Fruit fly (Drosophila melanogaster) whole organism, embryonic: ENCODE results near the gene Ir31a.

Experiments used
- B-H1 ChIP-seq: fragments of 200-800 bp; sonication (Bioruptor generic); IDR thresholded peaks from 3 replicates; pipeline ENCODE4 v1.3.6; 2022; ENCODE audit warnings: missing biosample characterization, missing genetic modification characterization
- B-H2 ChIP-seq: fragments of 200-800 bp; sonication (Bioruptor generic); optimal IDR thresholded peaks from 2 replicates; lab custom pipeline; 2018; ENCODE audit warnings: missing biosample characterization, mild to moderate bottlenecking, missing genetic modification characterization
- CG10147 ChIP-seq: fragments of 200-800 bp; sonication (Bioruptor generic); optimal IDR thresholded peaks from 2 replicates; lab custom pipeline; 2019; ENCODE audit warnings: missing biosample characterization, mild to moderate bottlenecking, missing genetic modification characterization, moderate library complexity
- CG10431 ChIP-seq: fragments of 200-800 bp; sonication (Bioruptor generic); optimal IDR thresholded peaks from 3 replicates; lab custom pipeline; 2018; ENCODE audit warnings: missing biosample characterization, mild to moderate bottlenecking, missing genetic modification characterization
- CG11093 ChIP-seq: fragments of 200-800 bp; sonication (Bioruptor generic); IDR thresholded peaks from 3 replicates; pipeline ENCODE4 v1.3.6; 2022; ENCODE audit warnings: missing biosample characterization, missing genetic modification characterization
- CG13296 ChIP-seq: fragments of 200-800 bp; sonication (Bioruptor generic); optimal IDR thresholded peaks from 3 replicates; lab custom pipeline; 2018; ENCODE audit warnings: missing biosample characterization, mild to moderate bottlenecking, missing genetic modification characterization
- CG1603 ChIP-seq: fragments of 200-800 bp; sonication (Bioruptor generic); optimal IDR thresholded peaks from 2 replicates; lab custom pipeline; 2019; ENCODE audit warnings: missing biosample characterization, mild to moderate bottlenecking, missing genetic modification characterization, moderate library complexity
- CG17802 ChIP-seq: fragments of 200-800 bp; sonication (Bioruptor generic); optimal IDR thresholded peaks from 2 replicates; lab custom pipeline; 2018; ENCODE audit warnings: missing biosample characterization, mild to moderate bottlenecking, missing genetic modification characterization, moderate library complexity
- CG17829 ChIP-seq: fragments of 200-800 bp; optimal IDR thresholded peaks from 2 replicates; lab custom pipeline; 2019; ENCODE audit warnings: missing biosample characterization, mild to moderate bottlenecking, missing genetic modification characterization, moderate library complexity
- CG2120 ChIP-seq: fragments of 200-800 bp; sonication (Bioruptor generic); optimal IDR thresholded peaks from 3 replicates; lab custom pipeline; 2016; ENCODE audit warnings: missing biosample characterization, missing genetic modification characterization
- CG42726 ChIP-seq: fragments of 200-800 bp; sonication (Bioruptor generic); IDR thresholded peaks from 2 replicates; pipeline ENCODE4 v1.3.6; 2022; ENCODE audit warnings: missing biosample characterization, missing genetic modification characterization; ENCODE audit not compliant: partially characterized antibody
- CG6689 ChIP-seq: fragments of 200-800 bp; sonication (Bioruptor generic); IDR thresholded peaks from 2 replicates; pipeline ENCODE4 v1.3.6; 2022; ENCODE audit warnings: missing biosample characterization, missing genetic modification characterization
- CG7372 ChIP-seq: fragments of 200-800 bp; sonication (Bioruptor generic); IDR thresholded peaks from 2 replicates; pipeline ENCODE4 v1.3.6; 2022; ENCODE audit warnings: missing biosample characterization, missing genetic modification characterization
- CG7745 ChIP-seq: fragments of 200-800 bp; sonication (Bioruptor generic); optimal IDR thresholded peaks from 2 replicates; lab custom pipeline; 2018; ENCODE audit warnings: missing biosample characterization, mild to moderate bottlenecking, missing genetic modification characterization, moderate library complexity
- CG8765 ChIP-seq: fragments of 200-800 bp; sonication (Bioruptor generic); IDR thresholded peaks from 2 replicates; pipeline ENCODE4 v1.3.6; 2022; ENCODE audit warnings: missing biosample characterization, missing genetic modification characterization
- CG9215 ChIP-seq: fragments of 200-800 bp; sonication (Bioruptor generic); IDR thresholded peaks from 2 replicates; pipeline ENCODE4 v1.3.6; 2022; ENCODE audit warnings: missing biosample characterization, missing genetic modification characterization
- CG9437 ChIP-seq: fragments of 200-800 bp; sonication (Bioruptor generic); optimal IDR thresholded peaks from 2 replicates; lab custom pipeline; 2018; ENCODE audit warnings: missing biosample characterization, mild to moderate bottlenecking, missing genetic modification characterization
- CG9876 ChIP-seq: fragments of 200-800 bp; sonication (Bioruptor generic); optimal IDR thresholded peaks from 2 replicates; lab custom pipeline; 2016; ENCODE audit warnings: missing biosample characterization, missing genetic modification characterization
- CoRest ChIP-seq: fragments of 200-800 bp; sonication (Bioruptor generic); optimal IDR thresholded peaks from 3 replicates; lab custom pipeline; 2018; ENCODE audit warnings: missing biosample characterization, mild to moderate bottlenecking, missing genetic modification characterization, moderate library complexity
- Dbx ChIP-seq: fragments of 200-800 bp; sonication (Bioruptor generic); IDR thresholded peaks from 3 replicates; pipeline ENCODE4 v1.3.6; 2022; ENCODE audit warnings: missing biosample characterization, missing genetic modification characterization
- Doc3 ChIP-seq: fragments of 200-800 bp; sonication (Bioruptor generic); IDR thresholded peaks from 3 replicates; pipeline ENCODE4 v1.3.6; 2022; ENCODE audit warnings: missing biosample characterization, missing genetic modification characterization; ENCODE audit not compliant: partially characterized antibody
- H2.0 ChIP-seq: fragments of 200-800 bp; sonication (Bioruptor generic); IDR thresholded peaks from 2 replicates; pipeline ENCODE4 v1.3.6; 2022; ENCODE audit warnings: missing biosample characterization, missing genetic modification characterization
- Hey ChIP-seq: fragments of 200-800 bp; sonication (Bioruptor generic); optimal IDR thresholded peaks from 3 replicates; lab custom pipeline; 2018; ENCODE audit warnings: missing biosample characterization, mild to moderate bottlenecking, missing genetic modification characterization
- HmgZ ChIP-seq: fragments of 200-800 bp; sonication (Bioruptor generic); optimal IDR thresholded peaks from 2 replicates; lab custom pipeline; 2018; ENCODE audit warnings: missing biosample characterization, mild to moderate bottlenecking, missing genetic modification characterization
- Jarid2 ChIP-seq: fragments of 200-800 bp; sonication (Bioruptor generic); optimal IDR thresholded peaks from 3 replicates; lab custom pipeline; 2017; ENCODE audit warnings: mild to moderate bottlenecking, missing biosample characterization, missing genetic modification reagents, missing genetic modification characterization
- Poxn ChIP-seq: fragments of 200-800 bp; sonication (Bioruptor generic); IDR thresholded peaks from 2 replicates; pipeline ENCODE4 v1.3.6; 2022; ENCODE audit warnings: missing biosample characterization, missing genetic modification characterization
- Scr ChIP-seq: fragments of 200-800 bp; sonication (Bioruptor generic); IDR thresholded peaks from 2 replicates; pipeline ENCODE4 v1.3.6; 2022; ENCODE audit warnings: missing biosample characterization, missing genetic modification characterization; ENCODE audit not compliant: partially characterized antibody
- Taf1 ChIP-seq: fragments of 200-800 bp; sonication (Bioruptor generic); IDR thresholded peaks from 2 replicates; pipeline ENCODE4 v1.3.6; 2022; ENCODE audit warnings: missing biosample characterization, missing genetic modification characterization
- Tbp ChIP-seq: fragments of >200 bp; optimal IDR thresholded peaks from 2 replicates; lab custom pipeline; 2018; ENCODE audit warnings: missing biosample characterization, missing genetic modification characterization
- Xrp1 ChIP-seq: fragments of 200-800 bp; sonication (Bioruptor generic); IDR thresholded peaks from 2 replicates; pipeline ENCODE4 v1.3.6; 2022; ENCODE audit warnings: missing biosample characterization, missing genetic modification characterization
- br ChIP-seq: fragments of >200 bp; optimal IDR thresholded peaks from 2 replicates; lab custom pipeline; 2017
- crc ChIP-seq: fragments of 200-800 bp; sonication (Bioruptor generic); optimal IDR thresholded peaks from 2 replicates; lab custom pipeline; 2016; ENCODE audit warnings: missing biosample characterization, missing genetic modification characterization
- fu2 ChIP-seq: fragments of 200-800 bp; sonication (Bioruptor generic); optimal IDR thresholded peaks from 2 replicates; lab custom pipeline; 2016; ENCODE audit warnings: missing biosample characterization, missing genetic modification characterization
- gcm ChIP-seq: fragments of 200-800 bp; sonication (Bioruptor generic); optimal IDR thresholded peaks from 2 replicates; lab custom pipeline; 2019; ENCODE audit warnings: missing biosample characterization, mild to moderate bottlenecking, missing genetic modification characterization, moderate library complexity
- grau ChIP-seq: fragments of 200-800 bp; optimal IDR thresholded peaks from 3 replicates; lab custom pipeline; 2019; ENCODE audit warnings: missing biosample characterization, mild to moderate bottlenecking, missing genetic modification characterization, moderate library complexity
- h ChIP-seq: fragments of >200 bp; optimal IDR thresholded peaks from 2 replicates; lab custom pipeline; 2017
- hbn ChIP-seq: fragments of 200-800 bp; sonication (Bioruptor generic); IDR thresholded peaks from 2 replicates; pipeline ENCODE4 v1.3.6; 2022; ENCODE audit warnings: missing biosample characterization, missing genetic modification characterization; ENCODE audit not compliant: partially characterized antibody
- hkb ChIP-seq, 2 experiments: fragments of 200-800 bp in 1 of 2; fragments of >200 bp in 1 of 2; sonication (Bioruptor generic) in 1 of 2; IDR thresholded peaks in 1 of 2; optimal IDR thresholded peaks in 1 of 2; 2 replicates each; pipeline versions ENCODE4 v1.3.6 to Lab custom; 2017 to 2022; ENCODE audit warnings: missing biosample characterization in 1 of 2, missing genetic modification characterization in 1 of 2
- inv ChIP-seq: fragments of 200-800 bp; sonication (Bioruptor generic); IDR thresholded peaks from 2 replicates; pipeline ENCODE4 v1.3.6; 2022; ENCODE audit warnings: missing biosample characterization, missing genetic modification characterization; ENCODE audit not compliant: partially characterized antibody
- jigr1 ChIP-seq: fragments of 200-800 bp; sonication (Bioruptor generic); IDR thresholded peaks from 3 replicates; pipeline ENCODE4 v1.3.6; 2022; ENCODE audit warnings: missing biosample characterization, missing genetic modification characterization
- jumu ChIP-seq: fragments of 200-800 bp; sonication (Bioruptor generic); optimal IDR thresholded peaks from 3 replicates; lab custom pipeline; 2016; ENCODE audit warnings: missing biosample characterization, missing genetic modification characterization
- kay ChIP-seq: fragments of 200-800 bp; sonication (Bioruptor generic); optimal IDR thresholded peaks from 2 replicates; lab custom pipeline; 2016; ENCODE audit warnings: missing biosample characterization, missing genetic modification characterization
- lilli ChIP-seq: fragments of 200-800 bp; sonication (Bioruptor generic); optimal IDR thresholded peaks from 3 replicates; lab custom pipeline; 2016; ENCODE audit warnings: missing biosample characterization, missing genetic modification characterization
- nmo ChIP-seq: fragments of 200-800 bp; sonication (Bioruptor generic); optimal IDR thresholded peaks from 2 replicates; lab custom pipeline; 2018; ENCODE audit warnings: missing biosample characterization, mild to moderate bottlenecking, missing genetic modification characterization, moderate library complexity
- pho ChIP-seq: fragments of 200-800 bp; sonication (Bioruptor generic); optimal IDR thresholded peaks from 2 replicates; lab custom pipeline; 2016; ENCODE audit warnings: missing biosample characterization, missing genetic modification characterization
- rib ChIP-seq: fragments of 200-800 bp; sonication (Bioruptor generic); IDR thresholded peaks from 2 replicates; pipeline ENCODE4 v1.3.6; 2022; ENCODE audit warnings: missing biosample characterization, missing genetic modification characterization
- sim ChIP-seq: fragments of 200-800 bp; sonication (Bioruptor generic); IDR thresholded peaks from 2 replicates; pipeline ENCODE4 v1.3.6; 2022; ENCODE audit warnings: missing biosample characterization, missing genetic modification characterization
- sug ChIP-seq: fragments of 200-800 bp; optimal IDR thresholded peaks from 2 replicates; lab custom pipeline; 2019; ENCODE audit warnings: missing biosample characterization, mild to moderate bottlenecking, missing genetic modification characterization, moderate library complexity
- tgo ChIP-seq: fragments of 200-800 bp; sonication (Bioruptor generic); IDR thresholded peaks from 3 replicates; pipeline ENCODE4 v1.3.6; 2022; ENCODE audit warnings: missing biosample characterization, missing genetic modification characterization
- tna ChIP-seq: fragments of 200-800 bp; sonication (Bioruptor generic); IDR thresholded peaks from 2 replicates; pipeline ENCODE4 v1.3.6; 2022; ENCODE audit warnings: missing biosample characterization, missing genetic modification characterization; ENCODE audit not compliant: partially characterized antibody
- trem ChIP-seq: fragments of 200-800 bp; optimal IDR thresholded peaks from 3 replicates; lab custom pipeline; 2019; ENCODE audit warnings: missing biosample characterization, mild to moderate bottlenecking, missing genetic modification characterization, moderate library complexity
- vfl ChIP-seq: fragments of 200-800 bp; sonication (Bioruptor generic); optimal IDR thresholded peaks from 2 replicates; lab custom pipeline; 2016; ENCODE audit warnings: missing biosample characterization, missing genetic modification characterization
- vnd ChIP-seq: fragments of 200-800 bp; sonication (Bioruptor generic); IDR thresholded peaks from 3 replicates; pipeline ENCODE4 v1.3.6; 2022; ENCODE audit warnings: missing biosample characterization, missing genetic modification characterization; ENCODE audit not compliant: partially characterized antibody

Gene Ir31a

dm6 chr2L:10437317-10437716 lies 32.0 kb downstream of the Ir31a start, which contains the start of gene STUB1 (continued):
- TF ChIP-seq br (lab: Kevin White, UChicago) (no peak), CG13296 (no peak), sug (tag; lab: Kevin White, UChicago) (peak; percentile 35), kay (GFP tag; lab: Kevin White, UChicago) (no peak), Tbp (GFP tag; lab: Kevin White, UChicago) (no peak), crc (GFP tag; lab: Kevin White, UChicago) (no peak), jigr1 (GFP tag; lab: Robert Waterston, UW) (no peak), CG6689 (GFP tag; lab: Robert Waterston, UW) (no peak), vfl (GFP tag; lab: Kevin White, UChicago) (peak; percentile 25), Xrp1 (GFP tag; lab: Robert Waterston, UW) (no peak), B-H1 (no peak), CG42726 (GFP tag; lab: Robert Waterston, UW) (peak; percentile 98), B-H2 (peak; percentile 52), CG7372 (GFP tag; lab: Robert Waterston, UW) (no peak), Taf1 (GFP tag; lab: Robert Waterston, UW) (no peak), CG8765 (GFP tag; lab: Robert Waterston, UW) (no peak), lilli (GFP tag; lab: Kevin White, UChicago) (peak; percentile 31), gcm (GFP tag; lab: Kevin White, UChicago) (no peak), trem (tag; lab: Kevin White, UChicago) (no peak), grau (tag; lab: Kevin White, UChicago) (no peak), Poxn (GFP tag; lab: Robert Waterston, UW) (no peak), fu2 (peak; percentile 27), Jarid2 (GFP tag; lab: Kevin White, UChicago) (no peak), inv (GFP tag; lab: Robert Waterston, UW) (peak; percentile 99), CG2120 (peak; percentile 54), sim (GFP tag; lab: Robert Waterston, UW) (no peak), CG10147 (GFP tag; lab: Kevin White, UChicago) (no peak), CG11093 (GFP tag; lab: Robert Waterston, UW) (no peak), hkb (optimal IDR thresholded peaks at IDR 0.05; lab: Kevin White, UChicago) (no peak), hkb (GFP tag; IDR thresholded peaks at IDR 0.05; lab: Robert Waterston, UW) (no peak), Doc3 (peak; percentile 97), H2.0 (GFP tag; lab: Robert Waterston, UW) (no peak), CG17829 (no peak), CG9437 (GFP tag; lab: Kevin White, UChicago) (no peak), CG10431 (GFP tag; lab: Kevin White, UChicago) (no peak)

dm6 chr2L:10439174-10439573 lies 33.8 kb downstream of the Ir31a start, which contains the start of gene Nse4:
Nse4 (plus strand) TSS chr2L:10439440.
- peak; percentile 5 for TF ChIP-seq HmgZ
- peak; percentile 41 for TF ChIP-seq CG17802 (tag; lab: Kevin White, UChicago)
- no peak for TF ChIP-seq CG9876 (GFP tag; lab: Kevin White, UChicago)
- TF ChIP-seq CoRest = peak; percentile 5
- no peak for TF ChIP-seq jumu
- TF ChIP-seq hbn (GFP tag; lab: Robert Waterston, UW) = peak; percentile 68
- no peak for TF ChIP-seq CG7745 (tag; lab: Kevin White, UChicago)
- no peak for TF ChIP-seq h
- TF ChIP-seq vnd = peak; percentile 88
- peak; percentile 93 for TF ChIP-seq tna (GFP tag; lab: Robert Waterston, UW)
- no peak for TF ChIP-seq rib (GFP tag; lab: Robert Waterston, UW)
- TF ChIP-seq nmo (GFP tag; lab: Kevin White, UChicago) = peak; percentile 15
- no peak for TF ChIP-seq tgo
- TF ChIP-seq Dbx = no peak
- no peak for TF ChIP-seq pho (GFP tag; lab: Kevin White, UChicago)
- no peak for TF ChIP-seq Hey (tag; lab: Kevin White, UChicago)
- peak; percentile 99 for TF ChIP-seq CG1603
- TF ChIP-seq Scr (GFP tag; lab: Robert Waterston, UW) = peak; percentile 79
- no peak for TF ChIP-seq CG9215
